Worm (Caenorhabditis elegans) whole organism, L1 larva: ENCODE data around the gene nspe-7.

Experiments
- C16A3.4 ChIP-seq: fragments of 150-350 bp; optimal IDR thresholded peaks from 2 replicates; lab custom pipeline; 2014; ENCODE audit warnings: missing biosample characterization, missing genetic modification characterization
- F16B12.6 ChIP-seq: fragments of 150-350 bp; optimal IDR thresholded peaks from 2 replicates; lab custom pipeline; 2014; ENCODE audit warnings: missing biosample characterization, missing genetic modification characterization
- Y116A8C.19 ChIP-seq: sonication (generic microtip); optimal IDR thresholded peaks from 2 replicates; lab custom pipeline; 2016; ENCODE audit warnings: missing compliant biosample characterization, missing genetic modification characterization, borderline replicate concordance
- aly-2 ChIP-seq: fragments of 150-350 bp; optimal IDR thresholded peaks from 2 replicates; lab custom pipeline; 2014; ENCODE audit warnings: missing biosample characterization, missing genetic modification characterization
- ceh-63 ChIP-seq: fragments of 200-800 bp; sonication (Bioruptor generic); optimal IDR thresholded peaks from 2 replicates; lab custom pipeline; 2018; ENCODE audit warnings: mild to moderate bottlenecking, missing genetic modification characterization, missing compliant biosample characterization
- ceh-8 ChIP-seq: fragments of 200-800 bp; sonication (Bioruptor generic); optimal IDR thresholded peaks from 2 replicates; lab custom pipeline; 2018; ENCODE audit warnings: mild to moderate bottlenecking, missing genetic modification characterization, moderate library complexity, missing compliant biosample characterization
- dpl-1 ChIP-seq, 3 experiments: fragments of 150-350 bp in 2 of 3; sonication (generic microtip) in 1 of 3; optimal IDR thresholded peaks; 2 replicates each; lab custom pipeline; 2014 to 2017; ENCODE audit warnings: missing biosample characterization in 3 of 3, missing genetic modification characterization in 3 of 3, missing genetic modification reagents in 3 of 3
- dsc-1 ChIP-seq: sonication (generic microtip); optimal IDR thresholded peaks from 2 replicates; lab custom pipeline; 2016; ENCODE audit warnings: mild to moderate bottlenecking, missing genetic modification characterization, missing compliant biosample characterization
- efl-1 ChIP-seq, 4 experiments: fragments of 150-350 bp; optimal IDR thresholded peaks in 3 of 4; peaks in 1 of 4; 1 replicate in 1 of 4; 2 replicates in 3 of 4; lab custom pipeline; 2014; ENCODE audit warnings: missing biosample characterization in 2 of 4, missing genetic modification characterization in 2 of 4, missing genetic modification reagents in 2 of 4
- efl-3 ChIP-seq: fragments of 200-800 bp; sonication (Bioruptor generic); optimal IDR thresholded peaks from 2 replicates; lab custom pipeline; 2018; ENCODE audit warnings: mild to moderate bottlenecking, missing genetic modification characterization, missing compliant biosample characterization
- egl-13 ChIP-seq: sonication (generic microtip); optimal IDR thresholded peaks from 2 replicates; lab custom pipeline; 2016; ENCODE audit warnings: missing genotype, missing genetic modification reagents, missing genetic modification characterization, missing compliant biosample characterization
- elt-2 ChIP-seq: sonication (generic microtip); optimal IDR thresholded peaks from 2 replicates; lab custom pipeline; 2016; ENCODE audit warnings: missing genetic modification characterization, mild to moderate bottlenecking, inconsistent platforms, missing compliant biosample characterization, missing genetic modification reagents
- fkh-10 ChIP-seq: sonication (generic microtip); optimal IDR thresholded peaks from 2 replicates; lab custom pipeline; 2017; ENCODE audit warnings: missing biosample characterization, missing genetic modification reagents, missing genetic modification characterization
- fkh-4 ChIP-seq: sonication (generic microtip); optimal IDR thresholded peaks from 2 replicates; lab custom pipeline; 2016; ENCODE audit warnings: missing compliant biosample characterization, missing genetic modification characterization, borderline replicate concordance
- fkh-8 ChIP-seq: sonication (generic microtip); optimal IDR thresholded peaks from 2 replicates; lab custom pipeline; 2016; ENCODE audit warnings: mild to moderate bottlenecking, missing genetic modification characterization, missing compliant biosample characterization
- fos-1 ChIP-seq: fragments of 150-350 bp; optimal IDR thresholded peaks from 2 replicates; lab custom pipeline; 2014; ENCODE audit warnings: missing biosample characterization, missing genetic modification characterization
- grh-1 ChIP-seq: fragments of 200-800 bp; sonication (Bioruptor generic); IDR thresholded peaks from 2 replicates; pipeline ENCODE4 v1.3.6; 2022; ENCODE audit warnings: missing genetic modification reagents, missing genetic modification characterization, missing compliant biosample characterization
- hlh-17 ChIP-seq: fragments of 200-800 bp; sonication (Bioruptor generic); optimal IDR thresholded peaks from 2 replicates; lab custom pipeline; 2018; ENCODE audit warnings: missing genetic modification characterization, mild to moderate bottlenecking, missing compliant biosample characterization, moderate library complexity, borderline replicate concordance
- hlh-4 ChIP-seq: sonication (generic microtip); optimal IDR thresholded peaks from 2 replicates; lab custom pipeline; 2016; ENCODE audit warnings: mild to moderate bottlenecking, missing genetic modification characterization, missing compliant biosample characterization
- irx-1 ChIP-seq: sonication (generic microtip); optimal IDR thresholded peaks from 2 replicates; lab custom pipeline; 2016; ENCODE audit warnings: missing genetic modification characterization, missing compliant biosample characterization
- jun-1 ChIP-seq: fragments of 150-350 bp; optimal IDR thresholded peaks from 2 replicates; lab custom pipeline; 2014; ENCODE audit warnings: missing biosample characterization, missing genetic modification reagents, missing genetic modification characterization
- lin-15B ChIP-seq: fragments of 150-350 bp; sonication (generic microtip); optimal IDR thresholded peaks from 3 replicates; lab custom pipeline; 2014; ENCODE audit warnings: missing biosample characterization, missing genetic modification characterization
- lir-3 ChIP-seq: sonication (generic microtip); optimal IDR thresholded peaks from 2 replicates; lab custom pipeline; 2016; ENCODE audit warnings: mild to moderate bottlenecking, missing genetic modification characterization, moderate library complexity, missing compliant biosample characterization; ENCODE audit not compliant: poor library complexity
- lsy-2 ChIP-seq, 2 experiments: fragments of 150-350 bp; optimal IDR thresholded peaks; 2 replicates each; lab custom pipeline; 2014; ENCODE audit warnings: missing biosample characterization in 2 of 2, missing genetic modification characterization in 2 of 2
- mab-9 ChIP-seq: fragments of 200-800 bp; sonication (Bioruptor generic); IDR thresholded peaks from 2 replicates; pipeline ENCODE4 v1.3.6; 2022; ENCODE audit warnings: missing genetic modification reagents, missing genetic modification characterization, missing compliant biosample characterization
- mdl-1 ChIP-seq, 2 experiments: fragments of 150-350 bp; optimal IDR thresholded peaks; 2 replicates each; lab custom pipeline; 2014 to 2017; ENCODE audit warnings: missing biosample characterization in 2 of 2, missing genetic modification characterization in 2 of 2, inconsistent platforms in 1 of 2
- mef-2 ChIP-seq: fragments of 150-350 bp; optimal IDR thresholded peaks from 2 replicates; lab custom pipeline; 2014; ENCODE audit warnings: missing biosample characterization, missing genetic modification characterization
- nhr-12 ChIP-seq: sonication (generic microtip); optimal IDR thresholded peaks from 2 replicates; lab custom pipeline; 2017; ENCODE audit warnings: missing biosample characterization, missing genetic modification characterization
- nhr-19 ChIP-seq: fragments of 200-800 bp; sonication (Bioruptor generic); conservative IDR thresholded peaks from 2 replicates; pipeline ENCODE4 v1.3.6; 2022; ENCODE audit warnings: missing genetic modification characterization, missing compliant biosample characterization
- nhr-28 ChIP-seq: fragments of 150-350 bp; optimal IDR thresholded peaks from 2 replicates; lab custom pipeline; 2014; ENCODE audit warnings: missing biosample characterization, missing genetic modification characterization
- nhr-47 ChIP-seq: sonication (generic microtip); optimal IDR thresholded peaks from 2 replicates; lab custom pipeline; 2016; ENCODE audit warnings: mild to moderate bottlenecking, missing genetic modification characterization, moderate library complexity, missing compliant biosample characterization
- nhr-84 ChIP-seq: sonication (generic microtip); optimal IDR thresholded peaks from 2 replicates; lab custom pipeline; 2017; ENCODE audit warnings: missing biosample characterization, missing genetic modification characterization
- nhr-85 ChIP-seq: sonication (generic microtip); peaks from one replicate; lab custom pipeline; 2016; ENCODE audit warnings: missing genetic modification characterization, inconsistent platforms, missing compliant biosample characterization
- nhr-90 ChIP-seq: sonication (generic microtip); optimal IDR thresholded peaks from 2 replicates; lab custom pipeline; 2016; ENCODE audit warnings: mild to moderate bottlenecking, missing genetic modification characterization, missing compliant biosample characterization; ENCODE audit not compliant: poor library complexity
- pag-3 ChIP-seq: sonication (generic microtip); optimal IDR thresholded peaks from 2 replicates; lab custom pipeline; 2017; ENCODE audit warnings: missing genetic modification characterization, mild to moderate bottlenecking, missing compliant biosample characterization, antibody characterized with exemption, borderline replicate concordance; ENCODE audit not compliant: insufficient read depth
- pax-3 ChIP-seq: fragments of 200-800 bp; sonication (Bioruptor generic); optimal IDR thresholded peaks from 2 replicates; lab custom pipeline; 2018; ENCODE audit warnings: mild to moderate bottlenecking, missing genetic modification characterization, moderate library complexity, missing compliant biosample characterization
- rnt-1 ChIP-seq: sonication (generic microtip); optimal IDR thresholded peaks from 2 replicates; lab custom pipeline; 2016; ENCODE audit warnings: mild to moderate bottlenecking, missing genetic modification characterization, moderate library complexity, missing compliant biosample characterization
- snpc-4 ChIP-seq: fragments of 150-350 bp; optimal IDR thresholded peaks from 2 replicates; lab custom pipeline; 2014; ENCODE audit warnings: missing biosample characterization, missing genetic modification characterization
- sox-4 ChIP-seq: sonication (generic microtip); optimal IDR thresholded peaks from 2 replicates; lab custom pipeline; 2016; ENCODE audit warnings: missing genetic modification characterization, missing compliant biosample characterization
- sptf-1 ChIP-seq: fragments of 150-350 bp; optimal IDR thresholded peaks from 2 replicates; lab custom pipeline; 2014; ENCODE audit warnings: missing biosample characterization, missing genetic modification characterization
- sup-37 ChIP-seq: fragments of 200-800 bp; sonication (Bioruptor generic); optimal IDR thresholded peaks from 2 replicates; lab custom pipeline; 2018; ENCODE audit warnings: mild to moderate bottlenecking, missing genetic modification characterization, missing compliant biosample characterization
- tbx-2 ChIP-seq: sonication (generic microtip); optimal IDR thresholded peaks from 2 replicates; lab custom pipeline; 2016; ENCODE audit warnings: missing genetic modification characterization, missing compliant biosample characterization
- tlp-1 ChIP-seq: fragments of 150-350 bp; optimal IDR thresholded peaks from 2 replicates; lab custom pipeline; 2014; ENCODE audit warnings: missing biosample characterization, missing genetic modification characterization
- unc-130 ChIP-seq: fragments of 150-350 bp; optimal IDR thresholded peaks from 2 replicates; lab custom pipeline; 2017; ENCODE audit warnings: missing biosample characterization, missing genetic modification characterization, inconsistent platforms
- unc-30 ChIP-seq: sonication (generic microtip); optimal IDR thresholded peaks from 2 replicates; lab custom pipeline; 2017; ENCODE audit warnings: missing biosample characterization, missing genetic modification characterization
- vab-15 ChIP-seq: sonication (generic microtip); optimal IDR thresholded peaks from 2 replicates; lab custom pipeline; 2017; ENCODE audit warnings: missing genotype, mild to moderate bottlenecking, missing genetic modification characterization, missing compliant biosample characterization
- zag-1 ChIP-seq: fragments of 150-350 bp; optimal IDR thresholded peaks from 2 replicates; lab custom pipeline; 2014; ENCODE audit warnings: missing biosample characterization, missing genetic modification characterization
- ztf-11 ChIP-seq, 2 experiments: sonication (generic microtip); optimal IDR thresholded peaks; 2 replicates each; lab custom pipeline; 2016 to 2017; ENCODE audit warnings: missing genetic modification characterization in 2 of 2, missing biosample characterization in 1 of 2, missing compliant biosample characterization in 1 of 2

Gene nspe-7

DNA sequence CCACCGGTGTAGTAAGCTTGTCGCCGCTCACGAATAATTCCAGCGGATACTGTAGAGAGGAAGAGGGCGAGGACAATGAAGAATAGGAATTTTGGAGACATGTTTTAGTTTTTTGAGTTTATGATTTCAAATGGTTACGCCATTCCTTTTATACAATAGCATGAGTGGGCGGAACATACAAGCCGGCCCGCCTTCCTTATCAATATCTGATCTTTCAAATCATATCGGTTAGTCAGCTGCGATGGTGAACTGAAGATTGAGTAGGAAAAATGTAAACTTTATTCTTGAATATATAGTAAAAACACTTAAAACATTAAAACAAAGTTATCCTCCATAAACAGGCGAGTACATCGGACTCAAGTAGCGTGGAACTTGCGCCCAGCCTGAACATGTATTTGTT lies 6.2 kb upstream of the nspe-7 start, which contains the start of gene nspe-1:
Gene nspe-1, minus strand, starts transcription at position 101 of the 400 bp plus-strand sequence.
- TF ChIP-seq unc-30 (tag; lab: Kevin White, UChicago), result no peak
- no peak for TF ChIP-seq nhr-47
- TF ChIP-seq nhr-85 (tag; lab: Kevin White, UChicago), result no peak
- no peak for TF ChIP-seq rnt-1
- no peak for TF ChIP-seq fkh-10 (GFP tag; lab: Kevin White, UChicago)
- no peak for TF ChIP-seq sptf-1 (tag; lab: Kevin White, UChicago)
- no peak for TF ChIP-seq dsc-1 (tag; lab: Kevin White, UChicago)
- no peak for TF ChIP-seq C16A3.4 (tag; lab: Kevin White, UChicago)
- TF ChIP-seq Y116A8C.19, result no peak
- TF ChIP-seq lir-3, result no peak
- TF ChIP-seq fkh-8 (tag; lab: Kevin White, UChicago), result no peak
- no peak for TF ChIP-seq pag-3 (tag; lab: Kevin White, UChicago)
- TF ChIP-seq egl-13 (tag; lab: Kevin White, UChicago), result no peak
- no peak for TF ChIP-seq lsy-2 (tag; optimal IDR thresholded peaks at IDR 0.05; lab: Kevin White, UChicago)
- no peak for TF ChIP-seq mef-2 (tag; lab: Kevin White, UChicago)
- TF ChIP-seq fos-1 (tag; lab: Kevin White, UChicago), result no peak
- no peak for TF ChIP-seq fkh-4 (tag; lab: Kevin White, UChicago)
- TF ChIP-seq hlh-17 (GFP tag; lab: Kevin White, UChicago), result no peak

DNA sequence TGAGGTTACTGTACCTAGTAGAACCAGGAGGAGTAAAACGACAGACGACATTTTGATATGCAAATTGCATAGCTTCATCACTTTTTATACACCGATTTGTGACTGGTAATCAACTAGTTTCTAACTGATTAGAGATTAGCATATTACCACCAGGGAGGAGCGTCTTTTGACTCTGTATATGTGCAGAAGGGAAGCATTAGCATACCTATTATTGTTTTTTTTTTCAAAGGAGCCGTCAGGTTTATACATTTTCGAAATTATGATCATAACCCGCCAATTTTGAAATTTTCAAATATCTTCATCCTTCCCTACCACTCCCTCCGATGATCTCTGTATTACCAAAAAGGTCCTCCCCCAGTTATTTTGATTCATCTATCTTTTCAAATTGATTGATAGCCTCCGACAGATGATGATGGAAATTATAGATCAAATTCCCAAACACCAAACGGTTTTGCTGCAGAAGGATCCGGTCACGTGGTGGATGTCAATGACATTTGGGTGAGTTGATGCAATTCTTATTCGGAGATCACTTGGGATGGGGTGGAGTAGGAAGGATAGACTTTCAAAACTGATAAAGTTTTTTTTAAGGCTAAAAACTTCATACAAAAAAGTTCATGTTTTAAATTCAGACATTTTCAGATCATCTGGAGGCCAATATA lies 5.0 kb upstream of the nspe-7 start, which contains the start of gene nspe-8:
Gene nspe-8, minus strand, starts transcription at position 51 of the 659 bp plus-strand sequence.
- TF ChIP-seq grh-1 (no peak), ceh-8 (GFP tag; lab: Kevin White, UChicago) (no peak), efl-3 (GFP tag; lab: Kevin White, UChicago) (no peak), ztf-11 (tag; optimal IDR thresholded peaks at IDR 0.05; lab: Kevin White, UChicago) (no peak), nhr-84 (tag; lab: Kevin White, UChicago) (no peak), snpc-4 (no peak), ceh-63 (GFP tag; lab: Kevin White, UChicago) (no peak), nhr-19 (GFP tag; lab: Robert Waterston, UW) (peak; percentile 44), sup-37 (no peak), sox-4 (tag; lab: Kevin White, UChicago) (no peak), fkh-8 (tag; lab: Kevin White, UChicago) (no peak), vab-15 (no peak), dpl-1 (GFP tag; optimal IDR thresholded peaks at IDR 0.05; lab: Kevin White, UChicago) (peak in 1 of 3 experiments; percentile 34), hlh-4 (tag; lab: Kevin White, UChicago) (no peak), aly-2 (no peak), mab-9 (GFP tag; lab: Robert Waterston, UW) (no peak), nhr-12 (tag; lab: Kevin White, UChicago) (no peak), mdl-1 (tag; optimal IDR thresholded peaks at IDR 0.05; lab: Kevin White, UChicago) (peak in 1 of 2 experiments; percentile 15), irx-1 (no peak), efl-1 (optimal IDR thresholded peaks at IDR 0.05; lab: Kevin White, UChicago) (no peak), efl-1 (GFP tag; optimal IDR thresholded peaks at IDR 0.05 in 1 of 2; lab: Kevin White, UChicago) (peak in 1 of 2 experiments; percentile 81), unc-130 (tag; lab: Kevin White, UChicago) (no peak), tbx-2 (tag; lab: Kevin White, UChicago) (peak; percentile 77), sptf-1 (tag; lab: Kevin White, UChicago) (no peak), zag-1 (tag; lab: Kevin White, UChicago) (no peak), nhr-47 (peak; percentile 69), fkh-4 (tag; lab: Kevin White, UChicago) (no peak), dsc-1 (tag; lab: Kevin White, UChicago) (no peak), elt-2 (tag; lab: Kevin White, UChicago) (no peak), nhr-85 (tag; lab: Kevin White, UChicago) (peak; percentile 97), nhr-90 (tag; lab: Kevin White, UChicago) (peak; percentile 63), lin-15B (tag; lab: Kevin White, UChicago) (no peak), lir-3 (no peak), F16B12.6 (tag; lab: Kevin White, UChicago) (no peak), pax-3 (tag; lab: Kevin White, UChicago) (no peak), nhr-28 (tag; lab: Kevin White, UChicago) (no peak), C16A3.4 (tag; lab: Kevin White, UChicago) (no peak), jun-1 (no peak), tlp-1 (tag; lab: Kevin White, UChicago) (no peak)
